Fruit fly (Drosophila melanogaster): ENCODE measurements around the gene Osi3.

DNA sequence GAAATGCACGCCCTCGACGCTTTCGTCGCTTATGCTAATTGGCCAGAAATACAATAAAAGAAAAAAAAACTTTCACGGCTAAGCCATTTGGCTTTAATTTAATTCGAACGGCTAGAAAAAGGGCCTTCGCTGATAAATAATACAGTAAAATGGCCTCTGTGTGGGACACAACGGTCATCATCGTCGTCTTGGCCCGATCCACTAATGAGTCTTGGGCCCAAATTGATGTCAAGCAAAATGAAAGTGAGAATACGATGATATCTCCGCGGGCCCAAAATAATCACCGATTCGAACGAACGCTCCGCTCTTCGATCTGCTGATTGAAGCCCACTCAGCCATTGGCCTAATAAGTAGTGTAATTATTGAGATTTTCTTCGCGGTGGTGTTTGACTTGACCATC is 15.8 kb downstream of the Osi3 start:
- TF ChIP-seq CG34367 (tag; optimal IDR thresholded peaks at IDR 0.05) (no peak), EcR (GFP tag; optimal IDR thresholded peaks at IDR 0.05) (no peak), fd96Ca (GFP tag; IDR thresholded peaks at IDR 0.05) (no peak), CG17806 (tag; optimal IDR thresholded peaks at IDR 0.05) (no peak), Snoo (tag; optimal IDR thresholded peaks at IDR 0.05) (no peak), CG10348 (GFP tag; IDR thresholded peaks at IDR 0.05) (no peak), rn (GFP tag; IDR thresholded peaks at IDR 0.05) (no peak), CG14655 (GFP tag; optimal IDR thresholded peaks at IDR 0.05) (no peak), CG13204 (GFP tag; optimal IDR thresholded peaks at IDR 0.05) (no peak), D1 (tag; optimal IDR thresholded peaks at IDR 0.05) (no peak)
